ENCODE assay signal across 1 fruit fly cellular context in genomic region chr3L:13865484-13865883, dm6.
A peak's percentile ranks its signal among the peaks of the same experiment; 100 is the strongest.
TF ChIP-seq lines count a peak whose summit lies in the region.

No protein-coding gene starts in this region.

TF ChIP-seq in whole organism, embryonic, 481 proteins besides CTCF, POLR2A, EP300 and RAD21 (continued from another document and continues in another):
- TF ChIP-seq gcm (GFP tag; optimal IDR thresholded peaks at IDR 0.05; lab: Kevin White, UChicago) (peak; percentile 80), CG17359 (tag; optimal IDR thresholded peaks at IDR 0.05; lab: Kevin White, UChicago) (peak; percentile 88), Vsx1 (GFP tag; optimal IDR thresholded peaks at IDR 0.05; lab: Kevin White, UChicago) (peak; percentile 86), eyg (GFP tag; optimal IDR thresholded peaks at IDR 0.05; lab: Kevin White, UChicago) (peak; percentile 55), zfh2 (GFP tag; optimal IDR thresholded peaks at IDR 0.05; lab: Kevin White, UChicago) (no peak), CG3838 (GFP tag; optimal IDR thresholded peaks at IDR 0.05; lab: Kevin White, UChicago) (peak; percentile 19), chif (GFP tag; optimal IDR thresholded peaks at IDR 0.05; lab: Kevin White, UChicago) (peak; percentile 41 to 45), CG9817 (tag; optimal IDR thresholded peaks at IDR 0.05; lab: Kevin White, UChicago) (no peak), Xbp1 (GFP tag; optimal IDR thresholded peaks at IDR 0.05; lab: Kevin White, UChicago) (no peak), CG34224 (GFP tag; IDR thresholded peaks at IDR 0.05; lab: Robert Waterston, UW; ENCODE audit: partially characterized antibody) (no peak), fru (optimal IDR thresholded peaks at IDR 0.05; lab: Kevin White, UChicago) (no peak), CG16779 (GFP tag; IDR thresholded peaks at IDR 0.05; lab: Robert Waterston, UW) (no peak), CG14710 (tag; optimal IDR thresholded peaks at IDR 0.05; lab: Kevin White, UChicago) (peak; percentile 83), vfl (GFP tag; optimal IDR thresholded peaks at IDR 0.05; lab: Kevin White, UChicago) (no peak), wor (GFP tag; IDR thresholded peaks at IDR 0.05; lab: Robert Waterston, UW) (no peak), Bdp1 (GFP tag; optimal IDR thresholded peaks at IDR 0.05; lab: Kevin White, UChicago) (peak; percentile 63), slp2 (GFP tag; optimal IDR thresholded peaks at IDR 0.05; lab: Kevin White, UChicago) (peak; percentile 55), CG11247 (GFP tag; IDR thresholded peaks at IDR 0.05; lab: Robert Waterston, UW) (no peak), sqz (GFP tag; optimal IDR thresholded peaks at IDR 0.05; lab: Kevin White, UChicago) (peak; percentile 77), CG9876 (GFP tag; optimal IDR thresholded peaks at IDR 0.05; lab: Kevin White, UChicago) (no peak), ATbp (GFP tag; optimal IDR thresholded peaks at IDR 0.05; lab: Kevin White, UChicago) (peak; percentile 93), inv (GFP tag; IDR thresholded peaks at IDR 0.05; lab: Robert Waterston, UW; ENCODE audit: partially characterized antibody) (no peak), CG6272 (GFP tag; IDR thresholded peaks at IDR 0.05; lab: Robert Waterston, UW) (no peak), Atf-2 (GFP tag; optimal IDR thresholded peaks at IDR 0.05; lab: Kevin White, UChicago) (peak; percentile 43), fd102C (GFP tag; optimal IDR thresholded peaks at IDR 0.05; lab: Kevin White, UChicago) (peak; percentile 88), CG18764 (GFP tag; optimal IDR thresholded peaks at IDR 0.05; lab: Kevin White, UChicago) (peak; percentile 77), gt (GFP tag; IDR thresholded peaks at IDR 0.05; lab: Robert Waterston, UW) (no peak), bbx (GFP tag; IDR thresholded peaks at IDR 0.05; lab: Robert Waterston, UW; ENCODE audit: partially characterized antibody) (no peak), NK7.1 (GFP tag; optimal IDR thresholded peaks at IDR 0.05; lab: Kevin White, UChicago) (peak; percentile 18), Atf3 (GFP tag; optimal IDR thresholded peaks at IDR 0.05; lab: Kevin White, UChicago) (peak; percentile 33), CG17829 (tag; optimal IDR thresholded peaks at IDR 0.05; lab: Kevin White, UChicago) (peak; percentile 68), B-H2 (GFP tag; optimal IDR thresholded peaks at IDR 0.05; lab: Kevin White, UChicago) (no peak), ara (GFP tag; IDR thresholded peaks at IDR 0.05; lab: Robert Waterston, UW) (peak; percentile 53), odd (GFP tag; optimal IDR thresholded peaks at IDR 0.05; lab: Kevin White, UChicago) (peak; percentile 86), twi (tag; optimal IDR thresholded peaks at IDR 0.05; lab: Kevin White, UChicago) (peak; percentile 70), CG8290 (GFP tag; optimal IDR thresholded peaks at IDR 0.05; lab: Kevin White, UChicago) (peak; percentile 61), CG8290 (tag; optimal IDR thresholded peaks at IDR 0.05; lab: Kevin White, UChicago) (peak; percentile 64 to 88), CG7357 (GFP tag; IDR thresholded peaks at IDR 0.05; lab: Robert Waterston, UW) (no peak), CG12391 (tag; optimal IDR thresholded peaks at IDR 0.05; lab: Kevin White, UChicago) (peak; percentile 67), CG4404 (GFP tag; IDR thresholded peaks at IDR 0.05; lab: Robert Waterston, UW) (no peak), lbe (GFP tag; optimal IDR thresholded peaks at IDR 0.05; lab: Kevin White, UChicago) (no peak), CG12104 (GFP tag; optimal IDR thresholded peaks at IDR 0.05; lab: Kevin White, UChicago) (no peak), Rfx (GFP tag; IDR thresholded peaks at IDR 0.05; lab: Robert Waterston, UW) (no peak), CG11560 (tag; IDR thresholded peaks at IDR 0.05; lab: Robert Waterston, UW) (no peak), chn (GFP tag; optimal IDR thresholded peaks at IDR 0.05; lab: Kevin White, UChicago) (no peak), CG10959 (GFP tag; IDR thresholded peaks at IDR 0.05; lab: Robert Waterston, UW) (no peak), CG4854 (GFP tag; optimal IDR thresholded peaks at IDR 0.05; lab: Kevin White, UChicago) (peak; percentile 49), CkIIα-i1 (GFP tag; IDR thresholded peaks at IDR 0.05; lab: Robert Waterston, UW) (no peak), sisA (GFP tag; IDR thresholded peaks at IDR 0.05; lab: Robert Waterston, UW) (no peak), CG12744 (GFP tag; optimal IDR thresholded peaks at IDR 0.05; lab: Kevin White, UChicago) (no peak), peb (GFP tag; IDR thresholded peaks at IDR 0.05; lab: Robert Waterston, UW) (no peak), CG4617 (GFP tag; optimal IDR thresholded peaks at IDR 0.05; lab: Kevin White, UChicago; ENCODE audit: borderline replicate concordance) (no peak), Usf (GFP tag; optimal IDR thresholded peaks at IDR 0.05; lab: Kevin White, UChicago) (peak; percentile 19), eve (GFP tag; optimal IDR thresholded peaks at IDR 0.05; lab: Kevin White, UChicago) (peak in 1 of 2 experiments; percentile 39), CG7839 (tag; optimal IDR thresholded peaks at IDR 0.05; lab: Kevin White, UChicago) (peak; percentile 59), CG15011 (GFP tag; optimal IDR thresholded peaks at IDR 0.05; lab: Kevin White, UChicago) (peak; percentile 59), zen (tag; optimal IDR thresholded peaks at IDR 0.05; lab: Kevin White, UChicago) (peak; percentile 66), tgo (GFP tag; IDR thresholded peaks at IDR 0.05; lab: Robert Waterston, UW) (no peak), Hr3 (GFP tag; optimal IDR thresholded peaks at IDR 0.05; lab: Kevin White, UChicago) (no peak), br (optimal IDR thresholded peaks at IDR 0.05; lab: Kevin White, UChicago) (no peak), CG3726 (GFP tag; IDR thresholded peaks at IDR 0.05; lab: Robert Waterston, UW) (no peak), CG13287 (GFP tag; IDR thresholded peaks at IDR 0.05; lab: Robert Waterston, UW; ENCODE audit: partially characterized antibody) (no peak), Chrac-16 (GFP tag; optimal IDR thresholded peaks at IDR 0.05; lab: Kevin White, UChicago) (no peak), salm (tag; optimal IDR thresholded peaks at IDR 0.05; lab: Kevin White, UChicago) (peak; percentile 78), mld (GFP tag; IDR thresholded peaks at IDR 0.05; lab: Robert Waterston, UW; ENCODE audit: partially characterized antibody) (no peak), CG3407 (GFP tag; optimal IDR thresholded peaks at IDR 0.05; lab: Kevin White, UChicago) (peak; percentile 90), Ets65A (GFP tag; lab: Kevin White, UChicago) (no peak), dmrt99B (tag; optimal IDR thresholded peaks at IDR 0.05; lab: Kevin White, UChicago) (peak; percentile 75), luna (GFP tag; optimal IDR thresholded peaks at IDR 0.05; lab: Kevin White, UChicago) (no peak), Nf-YB (GFP tag; optimal IDR thresholded peaks at IDR 0.05; lab: Kevin White, UChicago) (peak; percentile 56), ERR (GFP tag; optimal IDR thresholded peaks at IDR 0.05; lab: Kevin White, UChicago) (no peak), ftz-f1 (GFP tag; optimal IDR thresholded peaks at IDR 0.05; lab: Kevin White, UChicago) (no peak), HmgZ (tag; optimal IDR thresholded peaks at IDR 0.05; lab: Kevin White, UChicago) (peak; percentile 54), CG4730 (GFP tag; IDR thresholded peaks at IDR 0.05; lab: Robert Waterston, UW) (no peak), jumu (GFP tag; optimal IDR thresholded peaks at IDR 0.05; lab: Kevin White, UChicago) (no peak), Fer3 (tag; optimal IDR thresholded peaks at IDR 0.05; lab: Kevin White, UChicago) (peak; percentile 69), Ets97D (GFP tag; optimal IDR thresholded peaks at IDR 0.05; lab: Kevin White, UChicago) (no peak), CG7963 (GFP tag; IDR thresholded peaks at IDR 0.05; lab: Robert Waterston, UW; ENCODE audit: partially characterized antibody) (no peak), aop (GFP tag; IDR thresholded peaks at IDR 0.05; lab: Robert Waterston, UW) (no peak), CG6813 (GFP tag; optimal IDR thresholded peaks at IDR 0.05; lab: Kevin White, UChicago) (peak; percentile 90), CG16863 (GFP tag; optimal IDR thresholded peaks at IDR 0.05; lab: Kevin White, UChicago) (peak; percentile 56), D19B (GFP tag; optimal IDR thresholded peaks at IDR 0.05; lab: Kevin White, UChicago) (no peak), fd64A (GFP tag; optimal IDR thresholded peaks at IDR 0.05; lab: Kevin White, UChicago) (peak; percentile 92), TFAM (GFP tag; optimal IDR thresholded peaks at IDR 0.05; lab: Kevin White, UChicago) (peak; percentile 86), CG32767 (GFP tag; IDR thresholded peaks at IDR 0.05; lab: Robert Waterston, UW) (no peak), Six4 (GFP tag; optimal IDR thresholded peaks at IDR 0.05; lab: Kevin White, UChicago) (peak; percentile 28), tin (GFP tag; optimal IDR thresholded peaks at IDR 0.05; lab: Kevin White, UChicago) (peak; percentile 30), croc (GFP tag; conservative IDR thresholded peaks at IDR 0.05; lab: Robert Waterston, UW) (no peak), CG2116 (GFP tag; optimal IDR thresholded peaks at IDR 0.05; lab: Kevin White, UChicago) (peak; percentile 55), dan (GFP tag; IDR thresholded peaks at IDR 0.05; lab: Robert Waterston, UW) (no peak), CG43689 (GFP tag; IDR thresholded peaks at IDR 0.05; lab: Robert Waterston, UW) (no peak), CG6791 (GFP tag; IDR thresholded peaks at IDR 0.05; lab: Robert Waterston, UW; ENCODE audit: partially characterized antibody) (no peak), Sox100B (GFP tag; optimal IDR thresholded peaks at IDR 0.05; lab: Kevin White, UChicago) (peak; percentile 74), CG8924 (tag; optimal IDR thresholded peaks at IDR 0.05; lab: Kevin White, UChicago) (peak; percentile 87), HmgD (GFP tag; optimal IDR thresholded peaks at IDR 0.05; lab: Kevin White, UChicago) (no peak), Sin3A (optimal IDR thresholded peaks at IDR 0.05; lab: Kevin White, UChicago) (no peak), dysf (GFP tag; IDR thresholded peaks at IDR 0.05; lab: Robert Waterston, UW) (no peak), jing (GFP tag; optimal IDR thresholded peaks at IDR 0.05; lab: Kevin White, UChicago) (peak; percentile 42), CG15601 (tag; optimal IDR thresholded peaks at IDR 0.05; lab: Kevin White, UChicago) (peak; percentile 89), abd-A (tag; optimal IDR thresholded peaks at IDR 0.05; lab: Kevin White, UChicago) (no peak), Dbx (GFP tag; IDR thresholded peaks at IDR 0.05; lab: Robert Waterston, UW) (no peak), pfk (GFP tag; optimal IDR thresholded peaks at IDR 0.05; lab: Kevin White, UChicago) (peak; percentile 46), oc (tag; optimal IDR thresholded peaks at IDR 0.05; lab: Kevin White, UChicago) (peak; percentile 85), CG31365 (tag; optimal IDR thresholded peaks at IDR 0.05; lab: Kevin White, UChicago) (peak; percentile 79), CG3847 (GFP tag; IDR thresholded peaks at IDR 0.05; lab: Robert Waterston, UW) (no peak), CG4360 (GFP tag; IDR thresholded peaks at IDR 0.05; lab: Robert Waterston, UW) (peak; percentile 45; the same call in 1 of the 2 replicates), Hey (tag; optimal IDR thresholded peaks at IDR 0.05; lab: Kevin White, UChicago) (peak; percentile 49), pros (GFP tag; optimal IDR thresholded peaks at IDR 0.05; lab: Kevin White, UChicago) (no peak), H15 (GFP tag; IDR thresholded peaks at IDR 0.05; lab: Robert Waterston, UW) (no peak), D19A (tag; optimal IDR thresholded peaks at IDR 0.05; lab: Kevin White, UChicago) (peak; percentile 65), CHES-1-like (GFP tag; optimal IDR thresholded peaks at IDR 0.05; lab: Kevin White, UChicago) (peak; percentile 33), HHEX (GFP tag; optimal IDR thresholded peaks at IDR 0.05; lab: Kevin White, UChicago) (peak; percentile 77), Lim3 (GFP tag; IDR thresholded peaks at IDR 0.05; lab: Robert Waterston, UW) (no peak), HLH54F (GFP tag; optimal IDR thresholded peaks at IDR 0.05; lab: Kevin White, UChicago) (no peak), Deaf1 (tag; optimal IDR thresholded peaks at IDR 0.05; lab: Kevin White, UChicago) (peak; percentile 2), so (GFP tag; IDR thresholded peaks at IDR 0.05; lab: Robert Waterston, UW) (no peak), CG4707 (GFP tag; optimal IDR thresholded peaks at IDR 0.05; lab: Kevin White, UChicago) (peak; percentile 86), CG13624 (GFP tag; optimal IDR thresholded peaks at IDR 0.05; lab: Kevin White, UChicago) (no peak), ato (GFP tag; IDR thresholded peaks at IDR 0.05; lab: Robert Waterston, UW; ENCODE audit: partially characterized antibody) (no peak), CG32532 (GFP tag; IDR thresholded peaks at IDR 0.05; lab: Robert Waterston, UW) (no peak), h (optimal IDR thresholded peaks at IDR 0.05; lab: Kevin White, UChicago) (no peak), zen2 (GFP tag; IDR thresholded peaks at IDR 0.05; lab: Robert Waterston, UW; ENCODE audit: partially characterized antibody) (no peak), kah (GFP tag; optimal IDR thresholded peaks at IDR 0.05; lab: Kevin White, UChicago) (peak; percentile 62), ssp (GFP tag; IDR thresholded peaks at IDR 0.05; lab: Robert Waterston, UW) (no peak), E2f1 (GFP tag; IDR thresholded peaks at IDR 0.05; lab: Robert Waterston, UW) (no peak), CG14860 (GFP tag; IDR thresholded peaks at IDR 0.05; lab: Robert Waterston, UW; ENCODE audit: partially characterized antibody) (no peak), CG10147 (GFP tag; optimal IDR thresholded peaks at IDR 0.05; lab: Kevin White, UChicago) (no peak), kay (GFP tag; optimal IDR thresholded peaks at IDR 0.05; lab: Kevin White, UChicago) (peak; percentile 15), Dll (GFP tag; IDR thresholded peaks at IDR 0.05; lab: Robert Waterston, UW; ENCODE audit: partially characterized antibody) (no peak), CG2712 (tag; optimal IDR thresholded peaks at IDR 0.05; lab: Kevin White, UChicago) (peak; percentile 80), CG16813 (GFP tag; IDR thresholded peaks at IDR 0.05; lab: Robert Waterston, UW; ENCODE audit: partially characterized antibody) (no peak), zfh1 (GFP tag; IDR thresholded peaks at IDR 0.05; lab: Robert Waterston, UW) (peak; percentile 51; the same call in 1 of the 3 replicates), Camta (GFP tag; optimal IDR thresholded peaks at IDR 0.05; lab: Kevin White, UChicago) (peak; percentile 63), bcd (GFP tag; optimal IDR thresholded peaks at IDR 0.05; lab: Kevin White, UChicago) (peak; percentile 41), cato (GFP tag; optimal IDR thresholded peaks at IDR 0.05; lab: Kevin White, UChicago; ENCODE audit: borderline replicate concordance) (peak; percentile 24)
